Worm (Caenorhabditis elegans): Measurements from ENCODE around the gene K10H10.4.

The K10H10.4 gene

ce11 chrII:14496809-14497208, 3.4 kb upstream of the K10H10.4 start (continued):
- TF ChIP-seq hlh-12 (tag; optimal IDR thresholded peaks at IDR 0.05) = peak; percentile 31
- peak; percentile 83 for TF ChIP-seq somi-1 (GFP tag; optimal IDR thresholded peaks at IDR 0.05)
- TF ChIP-seq mel-28 (tag; optimal IDR thresholded peaks at IDR 0.05; ENCODE audit: borderline replicate concordance) = peak; percentile 83
- TF ChIP-seq F37B4.10 (GFP tag; IDR thresholded peaks at IDR 0.05) = no peak
- no peak for TF ChIP-seq F39B2.1 (GFP tag; IDR thresholded peaks at IDR 0.05)
- 0 out of 2 replicates have a peak, but pooled peaks have one; percentile 53 for TF ChIP-seq zfh-2 (GFP tag; conservative IDR thresholded peaks at IDR 0.05)
- peak; percentile 85 for TF ChIP-seq snpc-3.4 (tag; optimal IDR thresholded peaks at IDR 0.05)
- TF ChIP-seq athp-1 (tag; optimal IDR thresholded peaks at IDR 0.05) = peak; percentile 77
- peak; percentile 95 for TF ChIP-seq mxl-1 (tag; optimal IDR thresholded peaks at IDR 0.05)
- no peak for TF ChIP-seq nhr-179 (tag; optimal IDR thresholded peaks at IDR 0.05)
- TF ChIP-seq lin-26 (GFP tag; IDR thresholded peaks at IDR 0.05) = peak; percentile 99
- peak; percentile 77; the same call in 1 of the 2 replicates for TF ChIP-seq ztf-6 (GFP tag; IDR thresholded peaks at IDR 0.05)
- peak; percentile 83 for TF ChIP-seq K11D2.4 (GFP tag; IDR thresholded peaks at IDR 0.05)
- TF ChIP-seq F33H1.4 (GFP tag; IDR thresholded peaks at IDR 0.05) = peak; percentile 54
- peak; percentile 86; the same call in 1 of the 2 replicates for TF ChIP-seq sea-2 (GFP tag; IDR thresholded peaks at IDR 0.05)
- TF ChIP-seq F49E8.2 (tag; optimal IDR thresholded peaks at IDR 0.05; ENCODE audit: insufficient read depth) = peak; percentile 80
- TF ChIP-seq hlh-26 (GFP tag; conservative IDR thresholded peaks at IDR 0.05) = no peak
- peak; percentile 59 for TF ChIP-seq B0035.1 (tag; optimal IDR thresholded peaks at IDR 0.05)
- TF ChIP-seq dpff-1 (tag; optimal IDR thresholded peaks at IDR 0.05) = no peak
- peak; percentile 70 for TF ChIP-seq F10E7.11 (tag; optimal IDR thresholded peaks at IDR 0.05)
- TF ChIP-seq nhr-120 (GFP tag; IDR thresholded peaks at IDR 0.05) = peak; percentile 89; the same call in 1 of the 2 replicates
- peak; percentile 86 for TF ChIP-seq atf-7 (tag; optimal IDR thresholded peaks at IDR 0.05)
- TF ChIP-seq lin-54 (GFP tag; optimal IDR thresholded peaks at IDR 0.05) = peak; percentile 86
- TF ChIP-seq B0019.2 (GFP tag; conservative IDR thresholded peaks at IDR 0.05) = peak; percentile 42; the same call in 1 of the 2 replicates
- no peak for TF ChIP-seq unc-62 (GFP tag; optimal IDR thresholded peaks at IDR 0.05)
- TF ChIP-seq lsy-27 (tag; optimal IDR thresholded peaks at IDR 0.05; ENCODE audit: borderline replicate concordance, insufficient read depth) = peak; percentile 58
- TF ChIP-seq hmg-1.2 (GFP tag; IDR thresholded peaks at IDR 0.05) = peak; percentile 84
- TF ChIP-seq lag-1 (GFP tag; IDR thresholded peaks at IDR 0.05) = no peak
- peak; percentile 16 for TF ChIP-seq T26A5.8 (tag; optimal IDR thresholded peaks at IDR 0.05)
- TF ChIP-seq ceh-58 (GFP tag; IDR thresholded peaks at IDR 0.05) = 0 out of 2 replicates have a peak, but pooled peaks have one; percentile 75
- TF ChIP-seq snpc-1.1 (tag; optimal IDR thresholded peaks at IDR 0.05; ENCODE audit: insufficient read depth) = peak; percentile 86
- 0 out of 2 replicates have a peak, but pooled peaks have one; percentile 29 for TF ChIP-seq attf-3 (GFP tag; conservative IDR thresholded peaks at IDR 0.05)
- peak; percentile 8 for TF ChIP-seq ztf-3 (GFP tag; optimal IDR thresholded peaks at IDR 0.05)
- peak; percentile 64 for TF ChIP-seq ets-4 (GFP tag; optimal IDR thresholded peaks at IDR 0.05)
- TF ChIP-seq fkh-3 (tag; optimal IDR thresholded peaks at IDR 0.05) = peak; percentile 94
- TF ChIP-seq C06A6.2 (GFP tag; conservative IDR thresholded peaks at IDR 0.05) = peak; percentile 66
- peak; percentile 55; the same call in 1 of the 2 replicates for TF ChIP-seq let-526 (GFP tag; IDR thresholded peaks at IDR 0.05)
- peak in 1 of 3 experiments; percentile 79 for TF ChIP-seq lin-35 (GFP tag; optimal IDR thresholded peaks at IDR 0.05)
- peak; percentile 59 for TF ChIP-seq tbx-9 (tag; optimal IDR thresholded peaks at IDR 0.05; ENCODE audit: borderline replicate concordance)
- TF ChIP-seq Y67H2A.10 (GFP tag; conservative IDR thresholded peaks at IDR 0.05) = peak; percentile 36; the same call in 1 of the 2 replicates
- TF ChIP-seq tbp1 (GFP tag; optimal IDR thresholded peaks at IDR 0.05) = peak; percentile 99
- 0 out of 2 replicates have a peak, but pooled peaks have one; percentile 70 for TF ChIP-seq aptf-3 (GFP tag; IDR thresholded peaks at IDR 0.05)
- peak; percentile 95 for TF ChIP-seq F52B5.7 (tag; optimal IDR thresholded peaks at IDR 0.05)
- peak; percentile 87 for TF ChIP-seq B0336.3 (GFP tag; IDR thresholded peaks at IDR 0.05)
- peak; percentile 14 for TF ChIP-seq dpl-1 (GFP tag; optimal IDR thresholded peaks at IDR 0.05)
- peak; percentile 90 for TF ChIP-seq madf-10 (tag; optimal IDR thresholded peaks at IDR 0.05)
- TF ChIP-seq sdz-38 (tag; optimal IDR thresholded peaks at IDR 0.05) = peak; percentile 8
- peak; percentile 73 for TF ChIP-seq nhr-80 (tag; optimal IDR thresholded peaks at IDR 0.05)
